Worm (Caenorhabditis elegans) whole organism, L4/young adult: Measurements from ENCODE around the gene ptpn-22.

Experiments
- W03F9.2 ChIP-seq: fragments of 150-350 bp; optimal IDR thresholded peaks from 2 replicates; lab custom pipeline; 2014; ENCODE audit warnings: missing biosample characterization, missing genetic modification characterization
- dao-5 ChIP-seq: sonication (generic microtip); optimal IDR thresholded peaks from 2 replicates; lab custom pipeline; 2016; ENCODE audit warnings: missing genotype, missing genetic modification characterization, moderate library complexity, missing compliant biosample characterization
- him-1 ChIP-seq: sonication (generic microtip); optimal IDR thresholded peaks from 2 replicates; lab custom pipeline; 2016; ENCODE audit warnings: missing genotype, missing genetic modification reagents, missing genetic modification characterization, missing compliant biosample characterization

- no peak for TF ChIP-seq him-1
- TF ChIP-seq W03F9.2 (tag; lab: Kevin White, UChicago), result no peak
- TF ChIP-seq dao-5 (tag; lab: Kevin White, UChicago), result no peak
Observed at ce11 chrIV:1715705-1716104, 24.4 kb downstream of the ptpn-22 start.
